Worm (Caenorhabditis elegans) whole organism, L2 larva: ENCODE data around the gene B0252.3.

Experiments used
- C34F6.9 ChIP-seq: fragments of 150-350 bp; optimal IDR thresholded peaks from 2 replicates; lab custom pipeline; 2014; ENCODE audit warnings: missing biosample characterization, missing genetic modification characterization
- F13H6.1 ChIP-seq: sonication (generic microtip); optimal IDR thresholded peaks from 2 replicates; lab custom pipeline; 2016; ENCODE audit warnings: missing genetic modification characterization, missing compliant biosample characterization
- R02D3.7 ChIP-seq: fragments of 150-350 bp; optimal IDR thresholded peaks from 2 replicates; lab custom pipeline; 2014; ENCODE audit warnings: missing biosample characterization, missing genetic modification characterization
- Y55F3AM.14 ChIP-seq: fragments of 200-800 bp; sonication (Bioruptor generic); optimal IDR thresholded peaks from 2 replicates; lab custom pipeline; 2018; ENCODE audit warnings: mild to moderate bottlenecking, missing genetic modification characterization, missing compliant biosample characterization
- ZK546.5 ChIP-seq: sonication (generic microtip); optimal IDR thresholded peaks from 2 replicates; lab custom pipeline; 2017; ENCODE audit warnings: missing biosample characterization, missing genetic modification characterization
- alr-1 ChIP-seq: fragments of 150-350 bp; optimal IDR thresholded peaks from 2 replicates; lab custom pipeline; 2014; ENCODE audit warnings: missing biosample characterization, missing genetic modification characterization
- aly-2 ChIP-seq: fragments of 150-350 bp; optimal IDR thresholded peaks from 2 replicates; lab custom pipeline; 2014; ENCODE audit warnings: missing biosample characterization, missing genetic modification characterization
- ama-1 ChIP-seq: fragments of 150-350 bp; optimal IDR thresholded peaks from 2 replicates; lab custom pipeline; 2018; ENCODE audit warnings: inconsistent platforms
- blmp-1 ChIP-seq: sonication (generic microtip); optimal IDR thresholded peaks from 2 replicates; lab custom pipeline; 2017; ENCODE audit warnings: missing genetic modification characterization, mild to moderate bottlenecking, missing compliant biosample characterization, antibody characterized with exemption, moderate library complexity; ENCODE audit not compliant: insufficient read depth
- ceh-16 ChIP-seq: fragments of 150-350 bp; optimal IDR thresholded peaks from 2 replicates; lab custom pipeline; 2014; ENCODE audit warnings: missing biosample characterization, missing genetic modification characterization
- ceh-82 ChIP-seq: fragments of 150-350 bp; optimal IDR thresholded peaks from 2 replicates; lab custom pipeline; 2014; ENCODE audit warnings: missing biosample characterization, missing genetic modification characterization
- crh-2 ChIP-seq: sonication (generic microtip); optimal IDR thresholded peaks from 2 replicates; lab custom pipeline; 2017; ENCODE audit warnings: missing biosample characterization, missing genetic modification characterization
- dmd-4 ChIP-seq: sonication (generic microtip); optimal IDR thresholded peaks from 2 replicates; lab custom pipeline; 2017; ENCODE audit warnings: missing biosample characterization, missing genetic modification characterization
- egl-27 ChIP-seq: sonication (generic microtip); optimal IDR thresholded peaks from 3 replicates; lab custom pipeline; 2017; ENCODE audit warnings: missing biosample characterization, missing genetic modification reagents, missing genetic modification characterization
- elt-1 ChIP-seq: fragments of 150-350 bp; optimal IDR thresholded peaks from 2 replicates; lab custom pipeline; 2014; ENCODE audit warnings: missing biosample characterization, missing genetic modification characterization
- elt-3 ChIP-seq: sonication (generic microtip); optimal IDR thresholded peaks from 2 replicates; lab custom pipeline; 2017; ENCODE audit warnings: missing biosample characterization, missing genetic modification characterization
- fos-1 ChIP-seq: fragments of 150-350 bp; optimal IDR thresholded peaks from 2 replicates; lab custom pipeline; 2014; ENCODE audit warnings: missing biosample characterization, missing genetic modification characterization
- gmeb-1 ChIP-seq: fragments of 150-350 bp; optimal IDR thresholded peaks from 2 replicates; lab custom pipeline; 2014; ENCODE audit warnings: missing biosample characterization, missing genetic modification characterization
- lin-11 ChIP-seq: fragments of 150-350 bp; sonication (generic microtip); optimal IDR thresholded peaks from 2 replicates; lab custom pipeline; 2014; ENCODE audit warnings: missing biosample characterization, missing genetic modification characterization, inconsistent platforms, mixed read lengths
- lin-13 ChIP-seq: fragments of 150-350 bp; optimal IDR thresholded peaks from 2 replicates; lab custom pipeline; 2014; ENCODE audit warnings: missing biosample characterization, missing genetic modification reagents, missing genetic modification characterization
- lin-39 ChIP-seq: fragments of 150-350 bp; optimal IDR thresholded peaks from 2 replicates; lab custom pipeline; 2014; ENCODE audit warnings: missing biosample characterization, missing genetic modification reagents, missing genetic modification characterization
- lsy-2 ChIP-seq, 2 experiments: fragments of 150-350 bp in 1 of 2; sonication (generic microtip) in 1 of 2; optimal IDR thresholded peaks; 2 replicates each; lab custom pipeline; 2014 to 2017; ENCODE audit warnings: missing biosample characterization in 2 of 2, missing genetic modification characterization in 2 of 2
- mab-5 ChIP-seq: fragments of 150-350 bp; optimal IDR thresholded peaks from 2 replicates; lab custom pipeline; 2014; ENCODE audit warnings: missing biosample characterization, missing genetic modification characterization
- mbf-1 ChIP-seq: sonication (generic microtip); optimal IDR thresholded peaks from 2 replicates; lab custom pipeline; 2017; ENCODE audit warnings: missing biosample characterization, missing genetic modification characterization
- mdl-1 ChIP-seq, 2 experiments: fragments of 150-350 bp in 1 of 2; sonication (generic microtip) in 1 of 2; optimal IDR thresholded peaks; 2 replicates each; lab custom pipeline; 2017; ENCODE audit warnings: missing biosample characterization in 2 of 2, missing genetic modification characterization in 2 of 2
- nhr-10 ChIP-seq: sonication (generic microtip); optimal IDR thresholded peaks from 2 replicates; lab custom pipeline; 2017; ENCODE audit warnings: missing biosample characterization, missing genetic modification characterization
- nhr-11 ChIP-seq: fragments of 150-350 bp; optimal IDR thresholded peaks from 2 replicates; lab custom pipeline; 2014; ENCODE audit warnings: missing biosample characterization, missing genetic modification characterization
- nhr-12 ChIP-seq: fragments of 150-350 bp; optimal IDR thresholded peaks from 2 replicates; lab custom pipeline; 2014; ENCODE audit warnings: missing biosample characterization, missing genetic modification characterization
- nhr-129 ChIP-seq: fragments of 150-350 bp; optimal IDR thresholded peaks from 2 replicates; lab custom pipeline; 2014; ENCODE audit warnings: missing biosample characterization, missing genetic modification characterization
- nhr-21 ChIP-seq: fragments of 150-350 bp; optimal IDR thresholded peaks from 2 replicates; lab custom pipeline; 2014; ENCODE audit warnings: missing biosample characterization, missing genetic modification characterization
- nhr-23 ChIP-seq: fragments of 150-350 bp; optimal IDR thresholded peaks from 2 replicates; lab custom pipeline; 2014; ENCODE audit warnings: missing biosample characterization, missing genetic modification reagents, missing genetic modification characterization
- nhr-237 ChIP-seq: fragments of 150-350 bp; optimal IDR thresholded peaks from 2 replicates; lab custom pipeline; 2014; ENCODE audit warnings: missing biosample characterization, missing genetic modification characterization
- nhr-25 ChIP-seq: fragments of 150-350 bp; sonication (generic microtip); optimal IDR thresholded peaks from 3 replicates; lab custom pipeline; 2014; ENCODE audit warnings: missing biosample characterization, missing genetic modification characterization
- nhr-6 ChIP-seq: fragments of 150-350 bp; optimal IDR thresholded peaks from 2 replicates; lab custom pipeline; 2014; ENCODE audit warnings: missing biosample characterization, missing genetic modification characterization
- nhr-77 ChIP-seq: fragments of 150-350 bp; optimal IDR thresholded peaks from 2 replicates; lab custom pipeline; 2014; ENCODE audit warnings: missing biosample characterization, missing genetic modification characterization
- peb-1 ChIP-seq: fragments of 150-350 bp; optimal IDR thresholded peaks from 2 replicates; lab custom pipeline; 2014; ENCODE audit warnings: missing biosample characterization, missing genetic modification characterization
- sem-4 ChIP-seq: fragments of 150-350 bp; optimal IDR thresholded peaks from 2 replicates; lab custom pipeline; 2014; ENCODE audit warnings: missing biosample characterization, missing genetic modification reagents, missing genetic modification characterization
- skn-1 ChIP-seq: sonication (generic microtip); optimal IDR thresholded peaks from 2 replicates; lab custom pipeline; 2017; ENCODE audit warnings: missing biosample characterization, missing genetic modification characterization
- sma-3 ChIP-seq: sonication (generic microtip); optimal IDR thresholded peaks from 2 replicates; lab custom pipeline; 2016; ENCODE audit warnings: missing genetic modification reagents, missing genetic modification characterization, missing compliant biosample characterization
- sma-9 ChIP-seq, 2 experiments: fragments of 150-350 bp in 1 of 2; sonication (generic microtip) in 1 of 2; optimal IDR thresholded peaks; 2 replicates each; lab custom pipeline; 2014 to 2016; ENCODE audit warnings: missing genetic modification characterization in 2 of 2, mild to moderate bottlenecking in 1 of 2, missing biosample characterization in 1 of 2, missing compliant biosample characterization in 1 of 2, missing genetic modification reagents in 1 of 2, moderate library complexity in 1 of 2
- snpc-4 ChIP-seq: fragments of 150-350 bp; optimal IDR thresholded peaks from 2 replicates; lab custom pipeline; 2014; ENCODE audit warnings: missing biosample characterization, missing genetic modification characterization
- unc-39 ChIP-seq: fragments of 150-350 bp; optimal IDR thresholded peaks from 2 replicates; lab custom pipeline; 2014; ENCODE audit warnings: missing biosample characterization, missing genetic modification characterization
- unc-55 ChIP-seq: fragments of 150-350 bp; sonication (generic microtip); optimal IDR thresholded peaks from 3 replicates; lab custom pipeline; 2014; ENCODE audit warnings: missing biosample characterization, missing genetic modification reagents, missing genetic modification characterization
- unc-62 ChIP-seq: fragments of 150-350 bp; optimal IDR thresholded peaks from 2 replicates; lab custom pipeline; 2014; ENCODE audit warnings: missing biosample characterization, missing genetic modification reagents, missing genetic modification characterization
- zag-1 ChIP-seq: fragments of 150-350 bp; optimal IDR thresholded peaks from 2 replicates; lab custom pipeline; 2014; ENCODE audit warnings: missing biosample characterization, missing genetic modification characterization
- ztf-1 ChIP-seq: fragments of 200-800 bp; sonication (Bioruptor generic); conservative IDR thresholded peaks from 2 replicates; pipeline ENCODE4 v1.3.6; 2022; ENCODE audit warnings: missing genetic modification characterization, missing compliant biosample characterization
- ztf-11 ChIP-seq: sonication (generic microtip); optimal IDR thresholded peaks from 2 replicates; lab custom pipeline; 2017; ENCODE audit warnings: missing biosample characterization, missing genetic modification characterization
- ztf-4 ChIP-seq: fragments of 150-350 bp; optimal IDR thresholded peaks from 2 replicates; lab custom pipeline; 2014; ENCODE audit warnings: missing biosample characterization, missing genetic modification characterization

The B0252.3 gene

ce11 chrII:6891838-6892237 lies 15.7 kb downstream of the B0252.3 start:
- TF ChIP-seq ztf-1 (GFP tag; lab: Robert Waterston, UW) (no peak), mbf-1 (tag; lab: Kevin White, UChicago) (no peak), ceh-16 (tag; lab: Kevin White, UChicago) (no peak), F13H6.1 (peak; percentile 68), sma-3 (GFP tag; lab: Kevin White, UChicago) (peak; percentile 74), snpc-4 (no peak), lin-13 (GFP tag; lab: Kevin White, UChicago) (no peak), nhr-129 (tag; lab: Kevin White, UChicago) (peak; percentile 89), mab-5 (no peak), C34F6.9 (tag; lab: Kevin White, UChicago) (peak; percentile 11), nhr-77 (no peak), nhr-11 (tag; lab: Kevin White, UChicago) (no peak), zag-1 (tag; lab: Kevin White, UChicago) (no peak), lin-11 (no peak), gmeb-1 (tag; lab: Kevin White, UChicago) (peak; percentile 50), nhr-12 (tag; lab: Kevin White, UChicago) (no peak), nhr-23 (tag; lab: Kevin White, UChicago) (no peak), alr-1 (no peak), dmd-4 (no peak), unc-55 (GFP tag; lab: Kevin White, UChicago) (no peak), skn-1 (tag; lab: Kevin White, UChicago) (no peak), crh-2 (tag; lab: Kevin White, UChicago) (peak; percentile 60), mdl-1 (tag; optimal IDR thresholded peaks at IDR 0.05; lab: Kevin White, UChicago) (peak in 1 of 2 experiments; percentile 42), lsy-2 (tag; optimal IDR thresholded peaks at IDR 0.05; lab: Kevin White, UChicago) (peak in 1 of 2 experiments; percentile 47), aly-2 (tag; lab: Kevin White, UChicago) (no peak), nhr-6 (peak; percentile 47), peb-1 (tag; lab: Kevin White, UChicago) (no peak), ztf-4 (tag; lab: Kevin White, UChicago) (no peak), unc-39 (tag; lab: Kevin White, UChicago) (no peak), egl-27 (tag; lab: Kevin White, UChicago) (no peak), Y55F3AM.14 (GFP tag; lab: Kevin White, UChicago) (peak; percentile 6), fos-1 (peak; percentile 64), ztf-11 (tag; lab: Kevin White, UChicago) (no peak), nhr-21 (peak; percentile 78), ama-1 (lab: Kevin White, UChicago) (peak; percentile 59), nhr-237 (tag; lab: Kevin White, UChicago) (no peak), lin-39 (no peak), nhr-10 (tag; lab: Kevin White, UChicago) (no peak), R02D3.7 (tag; lab: Kevin White, UChicago) (no peak), sma-9 (GFP tag; optimal IDR thresholded peaks at IDR 0.05; lab: Kevin White, UChicago) (peak; percentile 87), sma-9 (tag; optimal IDR thresholded peaks at IDR 0.05; lab: Kevin White, UChicago) (no peak), ceh-82 (no peak), blmp-1 (tag; lab: Kevin White, UChicago) (peak; percentile 73), elt-1 (tag; lab: Kevin White, UChicago) (no peak), elt-3 (tag; lab: Kevin White, UChicago) (no peak), nhr-25 (tag; lab: Kevin White, UChicago) (peak; percentile 36)

ce11 chrII:6891176-6891575 lies 16.4 kb downstream of the B0252.3 start:
- TF ChIP-seq crh-2 (tag; lab: Kevin White, UChicago) (peak; percentile 32), sma-9 (GFP tag; optimal IDR thresholded peaks at IDR 0.05; lab: Kevin White, UChicago) (peak; percentile 74), sma-9 (tag; optimal IDR thresholded peaks at IDR 0.05; lab: Kevin White, UChicago) (no peak), mdl-1 (tag; optimal IDR thresholded peaks at IDR 0.05; lab: Kevin White, UChicago) (peak; percentile 60 to 92), mbf-1 (tag; lab: Kevin White, UChicago) (no peak), ZK546.5 (tag; lab: Kevin White, UChicago) (no peak), unc-55 (GFP tag; lab: Kevin White, UChicago) (peak; percentile 40), lin-13 (GFP tag; lab: Kevin White, UChicago) (peak; percentile 32), elt-3 (tag; lab: Kevin White, UChicago) (no peak), unc-62 (no peak), lin-11 (peak; percentile 26), ztf-4 (tag; lab: Kevin White, UChicago) (peak; percentile 13), aly-2 (tag; lab: Kevin White, UChicago) (no peak), F13H6.1 (peak; percentile 63), lsy-2 (tag; optimal IDR thresholded peaks at IDR 0.05; lab: Kevin White, UChicago) (peak in 1 of 2 experiments; percentile 11), nhr-11 (tag; lab: Kevin White, UChicago) (no peak), sma-3 (GFP tag; lab: Kevin White, UChicago) (peak; percentile 54), C34F6.9 (tag; lab: Kevin White, UChicago) (peak; percentile 66), skn-1 (tag; lab: Kevin White, UChicago) (no peak), nhr-21 (peak; percentile 78), snpc-4 (peak; percentile 21), ama-1 (lab: Kevin White, UChicago) (peak; percentile 88), nhr-129 (tag; lab: Kevin White, UChicago) (peak; percentile 94), blmp-1 (tag; lab: Kevin White, UChicago) (peak; percentile 47), sem-4 (tag; lab: Kevin White, UChicago) (peak; percentile 58), egl-27 (tag; lab: Kevin White, UChicago) (peak; percentile 43), fos-1 (peak; percentile 65), gmeb-1 (tag; lab: Kevin White, UChicago) (peak; percentile 7), nhr-12 (tag; lab: Kevin White, UChicago) (no peak), nhr-25 (tag; lab: Kevin White, UChicago) (peak; percentile 40)
- TF ChIP-seq, all 48 proteins: peak for 21
